Worm (Caenorhabditis elegans): ENCODE results near the gene F59E11.5.

- TF ChIP-seq pha-4 (tag; optimal IDR thresholded peaks at IDR 0.05) (no peak), unc-62 (GFP tag; optimal IDR thresholded peaks at IDR 0.05) (no peak), snpc-4 (tag; optimal IDR thresholded peaks at IDR 0.05) (no peak), nhr-12 (tag; optimal IDR thresholded peaks at IDR 0.05) (no peak), flh-1 (GFP tag; optimal IDR thresholded peaks at IDR 0.05) (no peak), unc-120 (tag; optimal IDR thresholded peaks at IDR 0.05; ENCODE audit: poor library complexity, severe bottlenecking) (no peak), nhr-237 (tag; optimal IDR thresholded peaks at IDR 0.05) (no peak), bed-3 (GFP tag; optimal IDR thresholded peaks at IDR 0.05) (no peak), blmp-1 (tag; optimal IDR thresholded peaks at IDR 0.05) (no peak), nhr-28 (tag; optimal IDR thresholded peaks at IDR 0.05) (no peak), mab-5 (tag; optimal IDR thresholded peaks at IDR 0.05) (no peak)
Measured at ce11 chrV:8983604-8984003, 11.3 kb upstream of the F59E11.5 start, which contains the start of gene str-86.

Data from whole organism, mixed stage, embryonic.